Fruit fly (Drosophila melanogaster) ovary, adult (tissue): ENCODE results near the gene zf30C.

ENCODE experiments used
- CG17801 ChIP-seq: fragments of 200-800 bp; optimal IDR thresholded peaks from 2 replicates; lab custom pipeline; 2019; ENCODE audit warnings: missing biosample characterization, mild to moderate bottlenecking, missing genetic modification characterization, moderate library complexity; ENCODE audit not compliant: partially characterized antibody

zf30C gene

DNA sequence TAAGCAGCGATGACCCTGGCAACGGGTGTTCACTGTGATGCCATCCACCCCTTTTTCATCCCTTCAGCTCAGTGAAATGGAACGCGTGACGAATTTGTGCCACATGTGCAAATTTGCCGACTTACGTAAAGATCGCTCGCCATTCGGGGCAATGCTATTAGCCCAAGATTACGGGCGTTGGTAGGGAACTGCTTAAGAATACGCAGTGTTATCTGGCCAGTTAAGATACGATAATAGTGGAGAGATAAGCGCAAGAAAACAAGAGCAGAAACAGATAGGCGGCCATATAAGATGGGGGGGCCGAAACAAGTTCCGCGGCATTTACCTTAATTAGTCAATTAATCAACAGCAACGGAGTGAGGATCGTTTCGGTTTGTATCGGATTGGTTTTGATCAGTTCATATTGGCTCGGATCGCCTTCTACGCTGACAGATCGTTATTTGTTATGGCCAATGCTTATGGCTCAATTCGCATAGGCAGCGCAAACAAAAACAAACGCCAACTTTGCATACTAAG, 27.8 kb downstream of the zf30C start:
- no peak for TF ChIP-seq CG17801 (GFP tag; lab: Kevin White, UChicago)

DNA sequence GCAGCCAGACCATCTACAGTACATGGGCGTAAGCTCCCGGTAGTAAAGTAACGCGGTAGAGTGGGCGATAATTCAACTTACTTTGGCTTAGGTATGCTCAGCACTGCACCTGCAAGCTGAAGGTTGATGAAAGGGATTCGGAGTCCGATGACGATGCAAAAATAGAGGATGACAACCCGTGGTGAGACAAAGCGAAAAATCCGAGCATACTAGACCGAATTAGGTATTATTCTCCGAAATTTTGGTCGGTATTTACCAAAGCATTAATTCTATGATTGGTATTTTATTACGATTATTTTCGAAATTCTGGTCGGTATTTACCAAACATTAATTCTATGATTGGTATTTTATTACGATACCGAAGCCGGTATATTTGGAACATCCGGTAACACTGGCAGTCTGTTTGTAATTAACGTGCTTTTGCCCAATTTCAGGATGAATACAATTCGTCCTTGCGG, 32.4 kb downstream of the zf30C start, which contains the start of gene CG4036:
CG4036 (plus strand) TSS at position 348 of the 458 bp plus-strand sequence.
- TF ChIP-seq CG17801 (GFP tag; lab: Kevin White, UChicago): peak; percentile 53

DNA sequence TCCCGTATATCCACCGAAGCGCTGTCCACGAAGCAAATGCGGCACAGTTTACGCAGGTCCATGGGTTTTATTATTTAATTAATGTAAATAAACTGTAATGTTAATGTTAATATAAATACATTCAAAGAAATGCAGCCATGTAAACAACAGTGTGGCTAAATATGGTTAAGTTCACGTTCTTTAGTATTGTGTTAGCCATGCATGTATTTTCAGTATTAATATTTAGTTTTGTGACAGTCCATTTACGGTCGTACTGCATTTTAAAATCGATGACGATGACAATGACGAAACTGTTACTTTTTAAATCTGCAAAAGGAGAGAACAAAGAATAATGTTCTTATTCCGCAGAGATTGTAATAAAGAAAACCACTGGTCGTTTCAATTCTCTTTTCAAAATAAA, 34.8 kb downstream of the zf30C start, which contains the start of gene CG13123:
CG13123 (minus strand) TSS at position 163 of the 400 bp plus-strand sequence.
- TF ChIP-seq CG17801 (GFP tag; lab: Kevin White, UChicago): no peak
